Worm (Caenorhabditis elegans): ENCODE measurements around the gene rep-1.
A peak's percentile ranks its signal among the peaks of the same experiment; 100 is the strongest.

The rep-1 gene

DNA sequence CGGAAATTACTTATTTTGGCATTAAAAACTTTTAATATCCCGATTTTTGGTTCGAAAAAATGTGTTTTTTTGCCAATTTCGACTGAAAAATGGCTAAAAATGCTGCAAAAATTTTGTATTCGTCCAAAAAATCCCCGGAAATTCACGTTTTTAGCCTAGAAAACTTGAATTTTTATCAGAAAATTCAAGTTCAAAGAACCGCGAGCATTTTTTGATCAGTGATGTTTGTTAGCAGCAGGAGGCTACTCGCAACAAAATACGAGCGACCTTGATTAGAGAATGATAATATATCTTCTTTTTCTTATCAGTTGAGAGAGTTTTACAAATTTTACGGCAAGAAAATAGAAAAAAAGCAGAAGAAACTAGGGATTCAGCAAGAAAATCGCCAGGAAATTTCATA, 52.2 kb downstream of the rep-1 start:
- no peak for TF ChIP-seq C17E4.6 (GFP tag; IDR thresholded peaks at IDR 0.05)
- peak; percentile 48 for TF ChIP-seq nhr-80 (tag; optimal IDR thresholded peaks at IDR 0.05)
- peak; percentile 65 for TF ChIP-seq nfyb-1 (GFP tag; IDR thresholded peaks at IDR 0.05)
- TF ChIP-seq nhr-27 (tag; optimal IDR thresholded peaks at IDR 0.05) = no peak
- TF ChIP-seq C06A6.2 (GFP tag; conservative IDR thresholded peaks at IDR 0.05) = no peak
- no peak for TF ChIP-seq mxl-1 (tag; optimal IDR thresholded peaks at IDR 0.05)

DNA sequence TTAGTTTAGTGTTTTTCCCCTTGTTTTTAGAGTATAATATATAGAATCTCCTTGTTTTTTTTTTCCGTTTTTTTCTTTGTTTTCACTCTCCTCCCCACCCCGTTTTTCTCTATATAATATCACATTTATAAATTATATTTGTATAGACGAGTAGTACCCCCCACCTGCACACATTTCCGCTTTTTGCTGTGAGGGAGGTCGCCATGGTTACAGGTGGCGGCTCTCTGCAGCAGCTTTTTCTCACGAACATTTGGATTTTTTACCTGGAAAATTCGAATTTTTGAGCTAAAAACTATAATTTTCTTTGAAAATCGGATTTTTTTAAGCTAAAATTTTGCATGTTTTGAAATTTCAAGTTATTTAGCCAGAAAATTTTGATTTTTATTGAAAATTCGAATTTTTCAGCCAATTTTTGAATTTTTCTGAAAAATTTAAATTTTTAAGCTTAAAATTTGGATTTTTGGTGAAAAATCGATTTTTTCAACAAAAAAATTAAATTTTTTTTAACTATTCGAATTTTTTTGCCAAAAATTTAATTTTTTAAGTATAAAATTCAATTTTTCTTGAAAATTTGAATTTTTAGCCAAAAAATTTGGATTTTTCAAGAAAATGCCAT, 55.7 kb downstream of the rep-1 start:
- TF ChIP-seq cebp-1 (GFP tag; IDR thresholded peaks at IDR 0.05) (no peak), cebp-1 (tag; optimal IDR thresholded peaks at IDR 0.05) (peak; percentile 56), F49E8.2 (tag; optimal IDR thresholded peaks at IDR 0.05; ENCODE audit: insufficient read depth) (peak; percentile 74), fkh-3 (tag; optimal IDR thresholded peaks at IDR 0.05) (peak; percentile 87), Y56A3A.18 (GFP tag; IDR thresholded peaks at IDR 0.05) (peak; percentile 71), unc-130 (GFP tag; optimal IDR thresholded peaks at IDR 0.05) (no peak), nhr-120 (GFP tag; IDR thresholded peaks at IDR 0.05) (0 out of 2 replicates have a peak, but pooled peaks have one; percentile 74), bed-2 (GFP tag; IDR thresholded peaks at IDR 0.05) (no peak), F39B2.1 (GFP tag; IDR thresholded peaks at IDR 0.05) (0 out of 2 replicates have a peak, but pooled peaks have one; percentile 66), lin-26 (GFP tag; IDR thresholded peaks at IDR 0.05) (peak; percentile 78), ztf-25 (GFP tag; IDR thresholded peaks at IDR 0.05) (peak; percentile 67; the same call in 1 of the 2 replicates), ztf-3 (GFP tag; optimal IDR thresholded peaks at IDR 0.05) (peak; percentile 2), chd-7 (tag; optimal IDR thresholded peaks at IDR 0.05) (peak; percentile 85), rcor-1 (GFP tag; IDR thresholded peaks at IDR 0.05) (no peak), madf-10 (tag; optimal IDR thresholded peaks at IDR 0.05) (peak; percentile 32), B0035.1 (tag; optimal IDR thresholded peaks at IDR 0.05) (peak; percentile 14), mes-4 (tag; optimal IDR thresholded peaks at IDR 0.05) (no peak), B0261.1 (tag; optimal IDR thresholded peaks at IDR 0.05) (peak; percentile 21), ztf-18 (tag; optimal IDR thresholded peaks at IDR 0.05) (peak; percentile 31), zim-3 (tag; optimal IDR thresholded peaks at IDR 0.05) (peak; percentile 47), B0336.3 (GFP tag; IDR thresholded peaks at IDR 0.05) (peak; percentile 79), egrh-3 (GFP tag; IDR thresholded peaks at IDR 0.05) (peak; percentile 46; the same call in 1 of the 2 replicates), attf-5 (GFP tag; optimal IDR thresholded peaks at IDR 0.05) (peak; percentile 15), ekl-4 (GFP tag; IDR thresholded peaks at IDR 0.05) (peak; percentile 74), madf-8 (GFP tag; conservative IDR thresholded peaks at IDR 0.05) (no peak), ceh-91 (GFP tag; IDR thresholded peaks at IDR 0.05) (no peak), lin-54 (GFP tag; optimal IDR thresholded peaks at IDR 0.05) (peak; percentile 49), pbrm-1 (GFP tag; IDR thresholded peaks at IDR 0.05) (0 out of 2 replicates have a peak, but pooled peaks have one; percentile 56), dpff-1 (tag; optimal IDR thresholded peaks at IDR 0.05) (peak; percentile 56), ceh-40 (GFP tag; IDR thresholded peaks at IDR 0.05) (0 out of 2 replicates have a peak, but pooled peaks have one; percentile 18), unc-62 (GFP tag; optimal IDR thresholded peaks at IDR 0.05) (no peak), hlh-26 (GFP tag; conservative IDR thresholded peaks at IDR 0.05) (no peak), attf-6 (GFP tag; IDR thresholded peaks at IDR 0.05) (0 out of 2 replicates have a peak, but pooled peaks have one; percentile 52), ceh-100 (GFP tag; IDR thresholded peaks at IDR 0.05) (peak; percentile 25; the same call in 1 of the 2 replicates), him-1 (tag; optimal IDR thresholded peaks at IDR 0.05) (no peak), F55B11.4 (tag; optimal IDR thresholded peaks at IDR 0.05; ENCODE audit: borderline replicate concordance, insufficient read depth) (no peak), ztf-26 (tag; optimal IDR thresholded peaks at IDR 0.05) (peak; percentile 6), T26A5.8 (tag; optimal IDR thresholded peaks at IDR 0.05) (peak; percentile 54), hmg-20 (GFP tag; IDR thresholded peaks at IDR 0.05) (0 out of 2 replicates have a peak, but pooled peaks have one; percentile 19), tbp1 (GFP tag; optimal IDR thresholded peaks at IDR 0.05) (peak; percentile 36), atf-7 (tag; optimal IDR thresholded peaks at IDR 0.05) (peak; percentile 66)

Data from whole organism, young adult.